Worm (Caenorhabditis elegans): ENCODE data around the gene odr-7.
A peak's percentile ranks its signal among the peaks of the same experiment; 100 is the strongest.

Gene odr-7

ce11 chrX:12458021-12458420 lies 3.4 kb downstream of the odr-7 start:
- TF ChIP-seq bed-3 (GFP tag; optimal IDR thresholded peaks at IDR 0.05) (peak; percentile 53), blmp-1 (tag; optimal IDR thresholded peaks at IDR 0.05) (no peak), ceh-39 (tag; optimal IDR thresholded peaks at IDR 0.05) (no peak), cnd-1 (tag; optimal IDR thresholded peaks at IDR 0.05) (peak; percentile 76), hlh-1 (tag; optimal IDR thresholded peaks at IDR 0.05) (peak; percentile 53), ceh-43 (GFP tag; optimal IDR thresholded peaks at IDR 0.05) (peak; percentile 35), sem-2 (GFP tag; optimal IDR thresholded peaks at IDR 0.05) (peak; percentile 74), flh-1 (GFP tag; optimal IDR thresholded peaks at IDR 0.05) (no peak), tbx-8 (GFP tag; optimal IDR thresholded peaks at IDR 0.05) (peak; percentile 38), nhr-2 (tag; optimal IDR thresholded peaks at IDR 0.05) (no peak), mep-1 (tag; optimal IDR thresholded peaks at IDR 0.05) (peak; percentile 28), mab-5 (tag; optimal IDR thresholded peaks at IDR 0.05) (no peak), unc-39 (tag; optimal IDR thresholded peaks at IDR 0.05) (no peak), mls-2 (tag; optimal IDR thresholded peaks at IDR 0.05) (peak; percentile 80), snpc-4 (tag; optimal IDR thresholded peaks at IDR 0.05) (no peak), lin-32 (GFP tag; optimal IDR thresholded peaks at IDR 0.05) (peak; percentile 77), nhr-237 (tag; optimal IDR thresholded peaks at IDR 0.05) (peak; percentile 30), unc-120 (tag; optimal IDR thresholded peaks at IDR 0.05; ENCODE audit: poor library complexity, severe bottlenecking) (peak; percentile 60), pha-4 (tag; optimal IDR thresholded peaks at IDR 0.05) (no peak), lin-13 (tag; optimal IDR thresholded peaks at IDR 0.05) (peak; percentile 10), zip-8 (tag; optimal IDR thresholded peaks at IDR 0.05) (no peak), unc-62 (GFP tag; optimal IDR thresholded peaks at IDR 0.05) (peak; percentile 47), nhr-28 (tag; optimal IDR thresholded peaks at IDR 0.05) (no peak), ztf-11 (tag; optimal IDR thresholded peaks at IDR 0.05) (no peak), ceh-83 (GFP tag; optimal IDR thresholded peaks at IDR 0.05) (peak; percentile 77), ces-1 (GFP tag; optimal IDR thresholded peaks at IDR 0.05) (no peak), M03D4.4 (tag; optimal IDR thresholded peaks at IDR 0.05) (peak; percentile 82), ham-2 (GFP tag; optimal IDR thresholded peaks at IDR 0.05) (peak; percentile 80), elt-1 (tag; optimal IDR thresholded peaks at IDR 0.05; ENCODE audit: borderline replicate concordance, insufficient read depth) (no peak), elt-3 (tag; optimal IDR thresholded peaks at IDR 0.05) (no peak), sptf-1 (tag; optimal IDR thresholded peaks at IDR 0.05) (peak; percentile 73), nhr-12 (tag; optimal IDR thresholded peaks at IDR 0.05) (no peak), nhr-76 (tag; optimal IDR thresholded peaks at IDR 0.05) (no peak), drap-1 (GFP tag; optimal IDR thresholded peaks at IDR 0.05) (peak; percentile 83), lsy-2 (tag; optimal IDR thresholded peaks at IDR 0.05) (no peak)

DNA sequence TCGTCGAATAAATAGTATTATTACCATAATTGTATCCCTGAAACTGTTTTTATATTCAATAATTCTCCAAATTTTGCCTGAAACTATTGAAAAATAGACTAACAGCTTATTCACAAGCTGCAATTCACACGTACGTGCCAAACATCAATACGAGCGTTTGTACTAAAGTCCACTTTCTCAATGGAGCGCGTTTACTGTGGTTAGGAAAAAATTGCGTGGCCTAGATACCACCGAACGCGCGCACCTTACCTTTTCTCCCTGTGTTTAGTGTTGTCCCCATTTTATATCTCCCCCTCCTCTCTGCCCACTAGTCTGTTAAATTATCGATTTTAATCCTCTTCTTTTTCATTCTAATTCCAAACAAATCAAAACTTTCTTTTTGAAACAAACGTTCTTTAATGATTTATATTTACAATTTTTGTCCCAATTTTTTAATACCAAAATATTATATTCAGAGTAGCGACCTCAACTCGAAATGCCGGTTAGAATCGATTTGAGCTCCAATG lies 7.1 kb downstream of the odr-7 start, which contains the start of the genes T18D3.9 and T18D3.1:
Gene T18D3.9, minus strand, starts transcription at position 168 of the 506 bp plus-strand sequence.
Gene T18D3.1, plus strand, starts transcription at position 456 of the 506 bp plus-strand sequence.
- peak; percentile 1 for TF ChIP-seq nhr-2 (tag; optimal IDR thresholded peaks at IDR 0.05)
- peak; percentile 27 for TF ChIP-seq sptf-1 (tag; optimal IDR thresholded peaks at IDR 0.05)
- no peak for TF ChIP-seq bed-3 (GFP tag; optimal IDR thresholded peaks at IDR 0.05)
- no peak for TF ChIP-seq blmp-1 (tag; optimal IDR thresholded peaks at IDR 0.05)
- TF ChIP-seq ceh-39 (tag; optimal IDR thresholded peaks at IDR 0.05), result no peak
- TF ChIP-seq elt-1 (tag; optimal IDR thresholded peaks at IDR 0.05; ENCODE audit: borderline replicate concordance, insufficient read depth), result no peak
- no peak for TF ChIP-seq elt-3 (tag; optimal IDR thresholded peaks at IDR 0.05)
- no peak for TF ChIP-seq sem-2 (GFP tag; optimal IDR thresholded peaks at IDR 0.05)
- TF ChIP-seq mls-2 (tag; optimal IDR thresholded peaks at IDR 0.05), result peak; percentile 31
- no peak for TF ChIP-seq M03D4.4 (tag; optimal IDR thresholded peaks at IDR 0.05)
- no peak for TF ChIP-seq unc-62 (GFP tag; optimal IDR thresholded peaks at IDR 0.05)
- peak; percentile 25 for TF ChIP-seq mep-1 (tag; optimal IDR thresholded peaks at IDR 0.05)
- peak; percentile 83 for TF ChIP-seq tbx-8 (GFP tag; optimal IDR thresholded peaks at IDR 0.05)
- TF ChIP-seq unc-120 (tag; optimal IDR thresholded peaks at IDR 0.05; ENCODE audit: poor library complexity, severe bottlenecking), result no peak
- no peak for TF ChIP-seq ces-1 (GFP tag; optimal IDR thresholded peaks at IDR 0.05)
- TF ChIP-seq ham-2 (GFP tag; optimal IDR thresholded peaks at IDR 0.05), result no peak
- TF ChIP-seq lin-13 (tag; optimal IDR thresholded peaks at IDR 0.05), result peak; percentile 38
- peak; percentile 21 for TF ChIP-seq ceh-43 (GFP tag; optimal IDR thresholded peaks at IDR 0.05)
- TF ChIP-seq snpc-4 (tag; optimal IDR thresholded peaks at IDR 0.05), result no peak
- no peak for TF ChIP-seq nhr-12 (tag; optimal IDR thresholded peaks at IDR 0.05)
- no peak for TF ChIP-seq hlh-1 (tag; optimal IDR thresholded peaks at IDR 0.05)
- TF ChIP-seq lsy-2 (tag; optimal IDR thresholded peaks at IDR 0.05), result no peak
- TF ChIP-seq zip-8 (tag; optimal IDR thresholded peaks at IDR 0.05), result no peak
- TF ChIP-seq nhr-76 (tag; optimal IDR thresholded peaks at IDR 0.05), result no peak
- TF ChIP-seq cnd-1 (tag; optimal IDR thresholded peaks at IDR 0.05), result no peak

DNA sequence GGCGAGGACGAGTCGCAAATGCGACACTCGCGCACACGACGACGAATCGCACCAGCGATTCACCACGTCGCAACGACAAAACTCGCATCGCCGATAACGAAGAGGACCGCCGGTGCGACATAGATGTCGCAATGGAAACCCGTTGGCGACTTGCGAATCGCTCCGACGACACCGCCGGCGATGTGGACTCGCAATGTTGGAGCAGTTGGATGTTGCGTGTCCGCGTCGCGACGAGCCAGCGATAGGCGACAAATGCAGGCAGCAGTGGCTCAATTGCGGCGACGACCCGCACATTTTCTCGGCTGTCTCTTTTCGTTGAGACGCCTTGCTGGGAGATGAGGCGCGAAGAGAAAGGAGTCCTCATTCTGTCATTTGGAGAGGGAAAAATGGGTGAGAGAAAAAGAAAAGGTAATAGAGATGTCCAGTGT lies 9.3 kb downstream of the odr-7 start:
- TF ChIP-seq ztf-11 (tag; optimal IDR thresholded peaks at IDR 0.05) (peak; percentile 13), cnd-1 (tag; optimal IDR thresholded peaks at IDR 0.05) (peak; percentile 51), lin-32 (GFP tag; optimal IDR thresholded peaks at IDR 0.05) (peak; percentile 20), bed-3 (GFP tag; optimal IDR thresholded peaks at IDR 0.05) (no peak), mls-2 (tag; optimal IDR thresholded peaks at IDR 0.05) (peak; percentile 86), nhr-12 (tag; optimal IDR thresholded peaks at IDR 0.05) (no peak), zip-8 (tag; optimal IDR thresholded peaks at IDR 0.05) (no peak), nhr-28 (tag; optimal IDR thresholded peaks at IDR 0.05) (no peak), unc-62 (GFP tag; optimal IDR thresholded peaks at IDR 0.05) (peak; percentile 37), nhr-76 (tag; optimal IDR thresholded peaks at IDR 0.05) (no peak), blmp-1 (tag; optimal IDR thresholded peaks at IDR 0.05) (no peak), nhr-2 (tag; optimal IDR thresholded peaks at IDR 0.05) (no peak), hlh-1 (tag; optimal IDR thresholded peaks at IDR 0.05) (no peak), sem-2 (GFP tag; optimal IDR thresholded peaks at IDR 0.05) (peak; percentile 8), flh-1 (GFP tag; optimal IDR thresholded peaks at IDR 0.05) (peak; percentile 18), ceh-43 (GFP tag; optimal IDR thresholded peaks at IDR 0.05) (no peak), lin-13 (tag; optimal IDR thresholded peaks at IDR 0.05) (peak; percentile 4), drap-1 (GFP tag; optimal IDR thresholded peaks at IDR 0.05) (peak; percentile 64), ces-1 (GFP tag; optimal IDR thresholded peaks at IDR 0.05) (peak; percentile 31), M03D4.4 (tag; optimal IDR thresholded peaks at IDR 0.05) (peak; percentile 54), sptf-1 (tag; optimal IDR thresholded peaks at IDR 0.05) (peak; percentile 47), unc-120 (tag; optimal IDR thresholded peaks at IDR 0.05; ENCODE audit: poor library complexity, severe bottlenecking) (peak; percentile 40), tbx-8 (GFP tag; optimal IDR thresholded peaks at IDR 0.05) (no peak), mab-5 (tag; optimal IDR thresholded peaks at IDR 0.05) (no peak)

Data from whole organism, mixed stage, embryonic.